Worm (Caenorhabditis elegans) whole organism, midembryonic: ENCODE results near the gene T08G5.1.

Source experiments
- T22C8.4 ChIP-seq: fragments of 200-800 bp; sonication (Bioruptor generic); IDR thresholded peaks from 2 replicates; pipeline ENCODE4 v1.3.6; 2022; ENCODE audit warnings: missing genetic modification characterization, missing compliant biosample characterization
- cog-1 ChIP-seq: sonication (generic microtip); optimal IDR thresholded peaks from 2 replicates; lab custom pipeline; 2016; ENCODE audit warnings: missing genetic modification characterization, missing compliant biosample characterization
- flt-1 ChIP-seq: fragments of 200-800 bp; sonication (Bioruptor generic); IDR thresholded peaks from 2 replicates; pipeline ENCODE4 v1.3.6; 2022; ENCODE audit warnings: missing genetic modification characterization, missing compliant biosample characterization
- klf-2 ChIP-seq: fragments of 200-800 bp; sonication (Bioruptor generic); conservative IDR thresholded peaks from 2 replicates; pipeline ENCODE4 v1.3.6; 2022; ENCODE audit warnings: missing genetic modification reagents, missing genetic modification characterization, missing compliant biosample characterization
- med-1 ChIP-seq: sonication (generic microtip); optimal IDR thresholded peaks from 2 replicates; lab custom pipeline; 2017; ENCODE audit warnings: missing genetic modification characterization, mild to moderate bottlenecking, missing compliant biosample characterization, antibody characterized with exemption, missing genetic modification reagents; ENCODE audit not compliant: insufficient read depth
- ref-1 ChIP-seq: fragments of 200-800 bp; sonication (Bioruptor generic); conservative IDR thresholded peaks from 2 replicates; pipeline ENCODE4 v1.3.6; 2022; ENCODE audit warnings: missing genetic modification reagents, missing genetic modification characterization, missing compliant biosample characterization
- tab-1 ChIP-seq: fragments of 200-800 bp; sonication (Bioruptor generic); IDR thresholded peaks from 2 replicates; pipeline ENCODE4 v1.3.6; 2022; ENCODE audit warnings: missing genetic modification characterization, missing compliant biosample characterization
- ztf-23 ChIP-seq: fragments of 200-800 bp; sonication (Bioruptor generic); IDR thresholded peaks from 2 replicates; pipeline ENCODE4 v1.3.6; 2022; ENCODE audit warnings: missing genetic modification reagents, missing genetic modification characterization, missing compliant biosample characterization
- ztf-29 ChIP-seq: fragments of 200-800 bp; sonication (Bioruptor generic); IDR thresholded peaks from 2 replicates; pipeline ENCODE4 v1.3.6; 2022; ENCODE audit warnings: missing genetic modification reagents, missing genetic modification characterization, missing compliant biosample characterization

ce11 chrV:13992485-13992884 is 26.1 kb upstream of the T08G5.1 start, which contains the start of gene droe-4:
- no peak for TF ChIP-seq ztf-29 (GFP tag; lab: Robert Waterston, UW)
- TF ChIP-seq med-1 (GFP tag; lab: Kevin White, UChicago), result no peak
- TF ChIP-seq ztf-23 (GFP tag; lab: Robert Waterston, UW), result no peak
- no peak for TF ChIP-seq flt-1
- no peak for TF ChIP-seq tab-1
- no peak for TF ChIP-seq ref-1 (GFP tag; lab: Robert Waterston, UW)
- no peak for TF ChIP-seq klf-2 (GFP tag; lab: Robert Waterston, UW)
- no peak for TF ChIP-seq T22C8.4 (GFP tag; lab: Robert Waterston, UW)
- no peak for TF ChIP-seq cog-1 (tag; lab: Kevin White, UChicago)
